Worm (Caenorhabditis elegans) whole organism, L4 larva: ENCODE measurements around the gene F02E11.4.

ENCODE experiments used
- F10B5.3 ChIP-seq: sonication (generic microtip); optimal IDR thresholded peaks from 2 replicates; lab custom pipeline; 2016; ENCODE audit warnings: mild to moderate bottlenecking, missing genetic modification characterization, missing compliant biosample characterization
- T20F7.1 ChIP-seq: fragments of 200-800 bp; sonication (Bioruptor generic); optimal IDR thresholded peaks from 2 replicates; lab custom pipeline; 2018; ENCODE audit warnings: mild to moderate bottlenecking, missing genetic modification characterization, missing compliant biosample characterization
- Y105C5A.15 ChIP-seq: fragments of 200-800 bp; sonication (Bioruptor generic); IDR thresholded peaks from 2 replicates; pipeline ENCODE4 v1.3.6; 2022; ENCODE audit warnings: missing genetic modification characterization, missing compliant biosample characterization
- ZK337.2 ChIP-seq: fragments of 200-800 bp; sonication (Bioruptor generic); IDR thresholded peaks from 2 replicates; pipeline ENCODE4 v1.3.6; 2022; ENCODE audit warnings: missing genetic modification reagents, missing genetic modification characterization, missing compliant biosample characterization
- aha-1 ChIP-seq: fragments of 150-350 bp; peaks from one replicate; lab custom pipeline; 2014; ENCODE audit warnings: missing biosample characterization, missing genetic modification characterization
- ama-1 ChIP-seq: fragments of 150-350 bp; optimal IDR thresholded peaks from 2 replicates; lab custom pipeline; 2014; ENCODE audit warnings: inconsistent platforms, mixed read lengths
- ceh-44 ChIP-seq: fragments of 200-800 bp; sonication (Bioruptor generic); IDR thresholded peaks from 2 replicates; pipeline ENCODE4 v1.3.6; 2022; ENCODE audit warnings: missing genetic modification reagents, missing genetic modification characterization, missing compliant biosample characterization
- ceh-62 ChIP-seq: sonication (generic microtip); optimal IDR thresholded peaks from 2 replicates; lab custom pipeline; 2017; ENCODE audit warnings: missing biosample characterization, missing genetic modification characterization
- daf-16 ChIP-seq, 3 experiments: sonication (generic microtip); optimal IDR thresholded peaks; 2 replicates each; lab custom pipeline; 2016 to 2017; ENCODE audit warnings: missing genetic modification characterization in 3 of 3, missing genetic modification reagents in 3 of 3, mild to moderate bottlenecking in 2 of 3, missing compliant biosample characterization in 2 of 3, missing biosample characterization in 1 of 3, moderate library complexity in 1 of 3
- dmd-6 ChIP-seq: fragments of 200-800 bp; sonication (Bioruptor generic); IDR thresholded peaks from 2 replicates; pipeline ENCODE4 v1.3.6; 2022; ENCODE audit warnings: missing genetic modification reagents, missing genetic modification characterization, missing compliant biosample characterization
- dmd-9 ChIP-seq: fragments of 200-800 bp; sonication (Bioruptor generic); IDR thresholded peaks from 2 replicates; pipeline ENCODE4 v1.3.6; 2022; ENCODE audit warnings: missing genetic modification reagents, missing genetic modification characterization, missing compliant biosample characterization
- dve-1 ChIP-seq: sonication (generic microtip); optimal IDR thresholded peaks from 2 replicates; lab custom pipeline; 2017; ENCODE audit warnings: antibody characterized with exemption, mild to moderate bottlenecking, missing genetic modification characterization, missing compliant biosample characterization; ENCODE audit not compliant: insufficient read depth
- gei-8 ChIP-seq: fragments of 200-800 bp; sonication (Bioruptor generic); optimal IDR thresholded peaks from 2 replicates; lab custom pipeline; 2018; ENCODE audit warnings: mild to moderate bottlenecking, missing genetic modification characterization, missing compliant biosample characterization
- hlh-11 ChIP-seq: fragments of 200-800 bp; sonication (Bioruptor generic); optimal IDR thresholded peaks from 2 replicates; lab custom pipeline; 2018; ENCODE audit warnings: mild to moderate bottlenecking, missing genetic modification characterization, missing compliant biosample characterization
- hlh-30 ChIP-seq: sonication (generic microtip); optimal IDR thresholded peaks from 2 replicates; lab custom pipeline; 2017; ENCODE audit warnings: antibody characterized with exemption, mild to moderate bottlenecking, missing genetic modification characterization, missing compliant biosample characterization; ENCODE audit not compliant: insufficient read depth
- jun-1 ChIP-seq: fragments of 150-350 bp; optimal IDR thresholded peaks from 2 replicates; lab custom pipeline; 2014; ENCODE audit warnings: missing biosample characterization, missing genetic modification reagents, missing genetic modification characterization
- lin-1 ChIP-seq: fragments of 200-800 bp; sonication (Bioruptor generic); IDR thresholded peaks from 2 replicates; pipeline ENCODE4 v1.3.6; 2022; ENCODE audit warnings: missing genetic modification reagents, missing genetic modification characterization, missing compliant biosample characterization
- lin-13 ChIP-seq: fragments of 150-350 bp; optimal IDR thresholded peaks from 2 replicates; lab custom pipeline; 2014; ENCODE audit warnings: missing biosample characterization, missing genetic modification reagents, missing genetic modification characterization
- lin-38 ChIP-seq: fragments of 200-800 bp; sonication (Bioruptor generic); IDR thresholded peaks from 2 replicates; pipeline ENCODE4 v1.3.6; 2022; ENCODE audit warnings: missing genetic modification reagents, missing genetic modification characterization, missing compliant biosample characterization
- lin-39 ChIP-seq: fragments of 150-350 bp; optimal IDR thresholded peaks from 2 replicates; lab custom pipeline; 2014; ENCODE audit warnings: missing biosample characterization, missing genetic modification reagents, missing genetic modification characterization
- mdl-1 ChIP-seq, 2 experiments: fragments of 150-350 bp in 1 of 2; sonication (generic microtip) in 1 of 2; optimal IDR thresholded peaks; 2 replicates each; lab custom pipeline; 2014 to 2017; ENCODE audit warnings: missing biosample characterization in 2 of 2, missing genetic modification characterization in 2 of 2
- mes-2 ChIP-seq: sonication (generic microtip); optimal IDR thresholded peaks from 2 replicates; lab custom pipeline; 2016; ENCODE audit warnings: missing genotype, mild to moderate bottlenecking, missing genetic modification characterization, missing compliant biosample characterization; ENCODE audit not compliant: poor library complexity, severe bottlenecking
- mxl-3 ChIP-seq: fragments of 200-800 bp; sonication (Bioruptor generic); optimal IDR thresholded peaks from 2 replicates; lab custom pipeline; 2018; ENCODE audit warnings: mild to moderate bottlenecking, missing genetic modification characterization, missing compliant biosample characterization
- nhr-10 ChIP-seq: fragments of 150-350 bp; optimal IDR thresholded peaks from 2 replicates; lab custom pipeline; 2014; ENCODE audit warnings: missing biosample characterization, missing genetic modification characterization
- nhr-102 ChIP-seq: sonication (generic microtip); optimal IDR thresholded peaks from 2 replicates; lab custom pipeline; 2016; ENCODE audit warnings: mild to moderate bottlenecking, missing genetic modification characterization, moderate library complexity, missing compliant biosample characterization
- nhr-25 ChIP-seq: sonication (generic microtip); optimal IDR thresholded peaks from 2 replicates; lab custom pipeline; 2017; ENCODE audit warnings: missing genetic modification characterization, mild to moderate bottlenecking, missing compliant biosample characterization, antibody characterized with exemption, moderate library complexity, borderline replicate concordance; ENCODE audit not compliant: insufficient read depth
- nhr-28 ChIP-seq: fragments of 150-350 bp; optimal IDR thresholded peaks from 2 replicates; lab custom pipeline; 2014; ENCODE audit warnings: missing biosample characterization, missing genetic modification characterization
- nhr-41 ChIP-seq: fragments of 200-800 bp; sonication (Bioruptor generic); IDR thresholded peaks from 2 replicates; pipeline ENCODE4 v1.3.6; 2022; ENCODE audit warnings: missing genetic modification reagents, missing genetic modification characterization, missing compliant biosample characterization
- nhr-48 ChIP-seq: sonication (generic microtip); optimal IDR thresholded peaks from 2 replicates; lab custom pipeline; 2016; ENCODE audit warnings: mild to moderate bottlenecking, missing genetic modification characterization, missing compliant biosample characterization
- nhr-6 ChIP-seq: fragments of 150-350 bp; optimal IDR thresholded peaks from 2 replicates; lab custom pipeline; 2014; ENCODE audit warnings: missing biosample characterization, missing genetic modification characterization
- nhr-77 ChIP-seq: fragments of 150-350 bp; optimal IDR thresholded peaks from 2 replicates; lab custom pipeline; 2014; ENCODE audit warnings: missing biosample characterization, missing genetic modification characterization
- php-3 ChIP-seq: fragments of 200-800 bp; sonication (Bioruptor generic); IDR thresholded peaks from 2 replicates; pipeline ENCODE4 v1.3.6; 2022; ENCODE audit warnings: missing genetic modification reagents, missing genetic modification characterization, missing compliant biosample characterization
- pqm-1 ChIP-seq: sonication (generic microtip); optimal IDR thresholded peaks from 2 replicates; lab custom pipeline; 2017; ENCODE audit warnings: missing biosample characterization, missing genetic modification characterization
- set-16 ChIP-seq: fragments of 200-800 bp; sonication (Bioruptor generic); IDR thresholded peaks from 2 replicates; pipeline ENCODE4 v1.3.6; 2022; ENCODE audit warnings: missing genetic modification reagents, missing genetic modification characterization, missing compliant biosample characterization
- skn-1 ChIP-seq: fragments of 150-350 bp; optimal IDR thresholded peaks from 2 replicates; lab custom pipeline; 2014; ENCODE audit warnings: missing biosample characterization, missing genetic modification characterization
- snpc-4 ChIP-seq: fragments of 150-350 bp; optimal IDR thresholded peaks from 2 replicates; lab custom pipeline; 2014; ENCODE audit warnings: missing biosample characterization, missing genetic modification characterization
- tag-97 ChIP-seq: fragments of 200-800 bp; sonication (Bioruptor generic); IDR thresholded peaks from 2 replicates; pipeline ENCODE4 v1.3.6; 2022; ENCODE audit warnings: missing genetic modification characterization, missing compliant biosample characterization
- tra-1 ChIP-seq: fragments of 200-800 bp; sonication (Bioruptor generic); IDR thresholded peaks from 2 replicates; pipeline ENCODE4 v1.3.6; 2022; ENCODE audit warnings: missing genetic modification reagents, missing genetic modification characterization, missing compliant biosample characterization
- unc-39 ChIP-seq: sonication (generic microtip); optimal IDR thresholded peaks from 2 replicates; lab custom pipeline; 2017; ENCODE audit warnings: missing biosample characterization, missing genetic modification characterization
- unc-62 ChIP-seq, 3 experiments: fragments of 150-350 bp in 1 of 3; sonication (generic microtip); optimal IDR thresholded peaks in 2 of 3; peaks in 1 of 3; 1 replicate in 1 of 3; 2 replicates in 2 of 3; lab custom pipeline; 2014 to 2017; ENCODE audit warnings: missing biosample characterization in 3 of 3, missing genetic modification characterization in 3 of 3, missing genetic modification reagents in 3 of 3, missing genotype in 1 of 3
- zag-1 ChIP-seq: fragments of 150-350 bp; optimal IDR thresholded peaks from 2 replicates; lab custom pipeline; 2014; ENCODE audit warnings: missing biosample characterization, missing genetic modification characterization
- zfp-3 ChIP-seq: fragments of 200-800 bp; sonication (Bioruptor generic); conservative IDR thresholded peaks from 2 replicates; pipeline ENCODE4 v1.3.6; 2022; ENCODE audit warnings: missing genetic modification reagents, missing genetic modification characterization, missing compliant biosample characterization
- ztf-7 ChIP-seq: fragments of 150-350 bp; optimal IDR thresholded peaks from 2 replicates; lab custom pipeline; 2014; ENCODE audit warnings: missing biosample characterization, missing genetic modification characterization

F02E11.4 gene

DNA sequence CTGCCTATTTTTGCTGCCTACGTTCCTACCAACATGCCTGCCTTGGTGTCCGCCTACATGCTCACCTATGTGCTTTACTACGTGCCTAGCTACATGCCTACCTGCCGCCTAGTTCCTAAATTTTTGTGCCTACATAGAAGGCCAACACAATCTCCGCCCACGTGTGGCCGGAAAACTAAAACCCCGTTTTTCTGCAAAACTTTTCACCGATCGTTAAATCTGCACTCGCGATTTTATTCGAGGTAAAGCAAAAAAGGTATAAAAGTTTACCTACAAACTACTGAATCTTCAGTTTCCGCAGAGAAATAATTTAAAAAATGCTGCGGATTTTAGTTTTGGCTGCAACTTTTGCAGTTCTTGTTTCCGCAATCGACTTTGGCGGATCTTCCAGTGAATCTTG, 28.2 kb downstream of the F02E11.4 start, which contains the start of gene clec-124:
Gene clec-124 (plus strand): TSS at position 301 of the 400 bp plus-strand sequence.
- TF ChIP-seq ama-1 (lab: Kevin White, UChicago) (no peak), F10B5.3 (tag; lab: Kevin White, UChicago) (no peak), skn-1 (no peak), ZK337.2 (GFP tag; lab: Robert Waterston, UW) (no peak), pqm-1 (no peak), zfp-3 (GFP tag; lab: Robert Waterston, UW) (no peak), ceh-62 (tag; lab: Kevin White, UChicago) (no peak), gei-8 (GFP tag; lab: Kevin White, UChicago) (no peak), nhr-28 (no peak), T20F7.1 (no peak), zag-1 (tag; lab: Kevin White, UChicago) (no peak), nhr-6 (tag; lab: Kevin White, UChicago) (no peak), ceh-44 (no peak), unc-62 (GFP tag; optimal IDR thresholded peaks at IDR 0.05 in 1 of 2; lab: Kevin White, UChicago) (no peak), unc-62 (tag; optimal IDR thresholded peaks at IDR 0.05; lab: Kevin White, UChicago) (no peak)

DNA sequence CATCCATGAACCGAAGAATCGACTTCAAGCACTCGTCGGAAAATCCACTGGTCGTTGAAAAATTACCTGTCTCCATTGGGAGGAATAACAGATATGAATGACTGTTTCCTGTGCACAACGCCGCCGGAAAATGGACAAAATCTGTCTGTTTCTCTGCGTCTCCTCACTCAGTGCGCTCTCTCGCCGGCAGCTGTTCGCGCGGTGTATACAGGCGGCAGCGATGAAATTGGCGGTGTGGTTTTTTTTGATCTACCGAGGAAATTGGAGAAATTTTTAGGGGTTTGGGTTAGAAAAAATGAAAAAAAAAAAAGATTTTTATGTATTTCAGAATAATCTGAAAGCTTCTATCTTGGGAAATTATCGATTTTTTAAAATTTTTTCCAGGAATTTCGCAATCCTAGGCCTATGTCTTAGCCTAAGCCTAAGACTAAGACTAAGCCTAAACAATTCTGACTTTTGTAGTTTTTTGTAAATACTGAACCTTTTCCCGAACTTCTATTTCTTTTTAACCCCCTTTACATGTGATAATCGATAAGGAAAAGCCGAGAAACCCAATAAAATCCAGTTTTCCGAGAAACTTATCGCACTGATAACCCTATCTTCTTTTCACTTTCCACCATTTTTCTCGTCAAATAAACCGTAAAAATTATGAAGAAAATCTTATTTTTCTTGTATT, 29.4 kb downstream of the F02E11.4 start, which contains the start of the genes fbxc-50 and C17F4.2:
Gene fbxc-50 (minus strand): TSS at position 81 of the 676 bp plus-strand sequence.
Gene C17F4.2 (plus strand): TSS at position 626 of the 676 bp plus-strand sequence.
- TF ChIP-seq tag-97 (GFP tag; lab: Robert Waterston, UW) (no peak), nhr-41 (no peak), snpc-4 (tag; lab: Kevin White, UChicago) (no peak), set-16 (GFP tag; lab: Robert Waterston, UW) (no peak), mxl-3 (GFP tag; lab: Kevin White, UChicago) (no peak), lin-39 (tag; lab: Kevin White, UChicago) (no peak), lin-13 (GFP tag; lab: Kevin White, UChicago) (no peak)
- TF ChIP-seq, all 104 proteins: peak for 0

DNA sequence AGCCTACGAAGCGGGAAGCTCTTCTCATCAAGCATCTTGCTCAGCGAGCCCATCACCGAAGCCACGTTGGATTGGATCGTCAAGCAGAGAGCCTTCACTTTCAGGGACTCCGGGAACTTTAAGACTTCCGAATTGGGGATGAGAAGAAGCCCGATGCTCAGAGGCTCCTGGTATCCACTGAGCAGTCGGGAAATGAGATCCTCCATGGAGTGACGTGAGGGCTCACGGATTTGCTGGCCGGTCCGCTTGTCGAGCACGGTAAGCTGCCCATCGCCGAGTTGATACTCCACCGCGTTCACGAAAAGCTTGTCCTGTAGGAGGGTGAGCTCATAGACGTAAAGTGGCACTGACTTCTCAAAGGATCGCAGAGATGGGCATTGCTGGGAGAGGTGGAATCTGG, 30.0 kb downstream of the F02E11.4 start:
- TF ChIP-seq set-16 (GFP tag; lab: Robert Waterston, UW), result peak; percentile 58; the same call in 1 of the 2 replicates
- no peak for TF ChIP-seq mdl-1 (tag; optimal IDR thresholded peaks at IDR 0.05; lab: Kevin White, UChicago)

DNA sequence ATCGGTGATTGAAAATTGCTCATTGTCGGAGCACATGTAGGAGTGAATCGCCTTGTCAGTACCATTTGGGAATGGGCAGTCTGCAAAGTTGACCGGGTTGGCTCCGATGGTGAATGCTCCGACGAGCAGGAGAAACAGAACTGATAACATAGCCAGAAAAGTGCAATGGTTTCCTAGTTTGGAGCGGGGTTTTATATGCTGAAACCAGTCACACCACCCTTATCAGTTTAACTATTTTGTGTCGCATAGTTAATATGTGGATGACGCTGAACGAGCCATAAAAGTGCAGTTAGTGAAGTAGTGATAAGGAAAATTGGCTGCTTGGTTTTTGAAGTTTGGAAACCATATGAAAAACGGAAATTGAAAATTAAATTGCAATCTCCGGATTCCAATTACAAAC, 31.8 kb downstream of the F02E11.4 start, which contains the start of gene C17F4.7:
Gene C17F4.7 (minus strand): TSS at position 180 of the 400 bp plus-strand sequence.
- TF ChIP-seq nhr-28 (peak; percentile 95), nhr-48 (tag; lab: Kevin White, UChicago) (peak; percentile 37), daf-16 (GFP tag; optimal IDR thresholded peaks at IDR 0.05; lab: Kevin White, UChicago) (no peak), daf-16 (tag; optimal IDR thresholded peaks at IDR 0.05; lab: Kevin White, UChicago) (peak; percentile 77), dmd-9 (GFP tag; lab: Robert Waterston, UW) (no peak), aha-1 (tag; lab: Kevin White, UChicago) (peak; percentile 62), hlh-30 (tag; lab: Kevin White, UChicago) (peak; percentile 2), dve-1 (tag; lab: Kevin White, UChicago) (peak; percentile 87), php-3 (GFP tag; lab: Robert Waterston, UW) (peak; percentile 96), unc-62 (GFP tag; optimal IDR thresholded peaks at IDR 0.05 in 1 of 2; lab: Kevin White, UChicago) (peak in 1 of 2 experiments; percentile 80), unc-62 (tag; optimal IDR thresholded peaks at IDR 0.05; lab: Kevin White, UChicago) (no peak), dmd-6 (GFP tag; lab: Robert Waterston, UW) (peak; percentile 92), lin-38 (GFP tag; lab: Robert Waterston, UW) (0 out of 2 replicates have a peak, but pooled peaks have one; percentile 12), Y105C5A.15 (GFP tag; lab: Robert Waterston, UW) (no peak), ama-1 (lab: Kevin White, UChicago) (no peak), mes-2 (peak; percentile 14), hlh-11 (tag; lab: Kevin White, UChicago) (peak; percentile 84), unc-39 (tag; lab: Kevin White, UChicago) (no peak), jun-1 (tag; lab: Kevin White, UChicago) (peak; percentile 12), nhr-102 (peak; percentile 41), nhr-77 (tag; lab: Kevin White, UChicago) (peak; percentile 65), mxl-3 (GFP tag; lab: Kevin White, UChicago) (peak; percentile 62), nhr-25 (no peak), ztf-7 (no peak), lin-1 (GFP tag; lab: Robert Waterston, UW) (peak; percentile 77; the same call in 1 of the 2 replicates), nhr-10 (tag; lab: Kevin White, UChicago) (no peak), tra-1 (GFP tag; lab: Robert Waterston, UW) (peak; percentile 66; the same call in 1 of the 2 replicates)
